Fruit fly (Drosophila melanogaster): ENCODE data around the gene CG9098.

CG9098 gene

DNA sequence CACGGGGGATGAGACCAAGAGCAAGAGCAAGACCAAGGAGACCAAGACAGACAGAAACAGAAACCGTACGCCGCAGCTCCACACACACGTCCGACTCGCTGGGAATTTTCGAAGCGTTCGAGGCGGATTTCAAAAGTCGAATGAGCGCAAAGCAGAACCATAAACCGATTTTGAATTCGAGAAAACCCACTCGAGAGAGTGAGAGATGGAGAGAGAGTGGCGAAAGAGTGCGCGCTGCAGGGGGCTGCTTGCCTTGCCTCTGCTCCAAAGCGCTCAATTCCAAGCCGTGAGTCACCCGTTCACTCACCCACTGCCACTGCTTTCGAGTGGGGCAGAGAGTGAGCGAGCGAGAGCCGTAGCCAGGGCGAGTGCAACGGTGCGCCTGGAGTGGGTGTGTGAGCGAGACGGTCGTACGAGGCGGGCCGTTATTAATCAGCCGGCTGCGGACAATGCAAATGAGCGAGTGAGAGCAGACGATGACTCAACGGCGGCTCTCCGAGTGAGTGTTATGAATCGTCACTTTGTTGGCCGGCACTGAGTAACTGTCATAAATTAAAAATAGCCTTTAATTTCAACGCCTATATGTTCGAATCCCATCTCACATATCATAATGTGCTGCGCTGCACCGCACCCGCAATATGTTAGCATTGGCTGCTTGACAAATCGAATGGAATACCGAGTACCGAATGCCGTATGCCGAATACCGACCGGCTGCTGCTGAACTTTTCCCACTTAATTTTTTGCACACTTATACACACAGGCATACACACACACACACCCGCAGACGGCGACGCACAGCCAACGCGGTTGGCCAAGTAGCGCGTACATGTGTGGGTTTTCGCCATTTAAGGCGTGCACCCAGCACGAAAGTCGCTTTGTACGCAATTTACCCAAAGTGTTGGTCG lies 31.9 kb downstream of the CG9098 start (continued):
- TF ChIP-seq Spps (tag; optimal IDR thresholded peaks at IDR 0.05) (peak; percentile 24), CoRest (tag; optimal IDR thresholded peaks at IDR 0.05) (no peak), odd (GFP tag; optimal IDR thresholded peaks at IDR 0.05) (peak; percentile 57), CG13287 (GFP tag; IDR thresholded peaks at IDR 0.05; ENCODE audit: partially characterized antibody) (no peak), cad (GFP tag; optimal IDR thresholded peaks at IDR 0.05) (peak; percentile 68), CG17359 (tag; optimal IDR thresholded peaks at IDR 0.05) (peak; percentile 44), CG1603 (tag; optimal IDR thresholded peaks at IDR 0.05) (no peak), bowl (GFP tag; IDR thresholded peaks at IDR 0.05) (no peak), Deaf1 (tag; optimal IDR thresholded peaks at IDR 0.05) (peak; percentile 51), crp (GFP tag; optimal IDR thresholded peaks at IDR 0.05) (no peak), Tbp (GFP tag; optimal IDR thresholded peaks at IDR 0.05) (no peak), exex (tag; optimal IDR thresholded peaks at IDR 0.05) (no peak), HLHmδ (GFP tag; optimal IDR thresholded peaks at IDR 0.05) (peak; percentile 83), CG12391 (tag; optimal IDR thresholded peaks at IDR 0.05) (peak; percentile 8), CG10543 (GFP tag; optimal IDR thresholded peaks at IDR 0.05) (peak; percentile 65), grn (GFP tag; optimal IDR thresholded peaks at IDR 0.05) (peak; percentile 4), CG13894 (tag; optimal IDR thresholded peaks at IDR 0.05) (peak; percentile 57), dm (GFP tag; optimal IDR thresholded peaks at IDR 0.05) (no peak), CG17385 (GFP tag; optimal IDR thresholded peaks at IDR 0.05) (peak; percentile 58), Dfd (GFP tag; optimal IDR thresholded peaks at IDR 0.05) (no peak), croc (GFP tag; conservative IDR thresholded peaks at IDR 0.05) (no peak)

DNA sequence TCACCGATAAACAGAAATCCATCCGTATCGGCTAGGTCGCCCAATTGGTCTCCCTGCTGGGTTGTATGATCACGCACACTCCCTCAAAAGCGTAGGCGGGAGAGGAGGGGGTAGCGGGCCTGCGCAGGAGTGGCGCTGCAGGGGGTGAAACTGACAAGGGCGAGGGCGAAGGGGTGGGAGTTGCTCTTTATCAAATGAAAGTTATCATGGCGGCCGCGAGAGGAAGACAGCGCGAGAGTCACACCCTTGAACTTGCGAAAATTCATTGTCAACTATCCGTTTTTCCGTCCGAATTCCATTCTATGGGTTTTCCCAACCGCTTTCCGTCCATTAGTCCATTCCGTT lies 33.1 kb downstream of the CG9098 start:
- peak; percentile 7 for TF ChIP-seq CG12071 (GFP tag; optimal IDR thresholded peaks at IDR 0.05)
- no peak for TF ChIP-seq CG34224 (GFP tag; IDR thresholded peaks at IDR 0.05; ENCODE audit: partially characterized antibody)
- TF ChIP-seq ewg (GFP tag; optimal IDR thresholded peaks at IDR 0.05): peak; percentile 95
- TF ChIP-seq grn (GFP tag; optimal IDR thresholded peaks at IDR 0.05): peak; percentile 49
- no peak for TF ChIP-seq lola (GFP tag; optimal IDR thresholded peaks at IDR 0.05)
- TF ChIP-seq Med (GFP tag): peak; percentile 38
- TF ChIP-seq CoRest (tag; optimal IDR thresholded peaks at IDR 0.05): no peak
- peak; percentile 42 for TF ChIP-seq CG10267 (tag; optimal IDR thresholded peaks at IDR 0.05)
- TF ChIP-seq CG1832 (GFP tag; optimal IDR thresholded peaks at IDR 0.05): peak; percentile 46
- TF ChIP-seq sug (tag; optimal IDR thresholded peaks at IDR 0.05): peak; percentile 93
- peak; percentile 31 for TF ChIP-seq CG3065 (GFP tag; optimal IDR thresholded peaks at IDR 0.05)
- no peak for TF ChIP-seq CG12391 (tag; optimal IDR thresholded peaks at IDR 0.05)
- peak; percentile 61 for TF ChIP-seq phol (tag; optimal IDR thresholded peaks at IDR 0.05)
- no peak for TF ChIP-seq sob (GFP tag; IDR thresholded peaks at IDR 0.05)
- peak in 1 of 2 experiments; percentile 33 for TF ChIP-seq Hr78 (GFP tag; optimal IDR thresholded peaks at IDR 0.05)
- TF ChIP-seq Atf-2 (GFP tag; optimal IDR thresholded peaks at IDR 0.05): no peak
- TF ChIP-seq CG15479 (GFP tag; optimal IDR thresholded peaks at IDR 0.05): peak; percentile 79
- TF ChIP-seq pros (GFP tag; optimal IDR thresholded peaks at IDR 0.05): peak; percentile 40
- TF ChIP-seq org-1 (GFP tag; optimal IDR thresholded peaks at IDR 0.05): no peak
- no peak for TF ChIP-seq PHDP (tag; optimal IDR thresholded peaks at IDR 0.05)
- no peak for TF ChIP-seq tgo (GFP tag; IDR thresholded peaks at IDR 0.05)
- no peak for TF ChIP-seq Bteb2 (GFP tag; optimal IDR thresholded peaks at IDR 0.05)

Measured in whole organism, embryonic.